Fruit fly (Drosophila melanogaster) whole organism, prepupa: Measurements from ENCODE around the gene CG42588.

Experiments used
- Blimp-1 ChIP-seq: fragments of 200-800 bp; sonication (Bioruptor generic); optimal IDR thresholded peaks from 3 replicates; lab custom pipeline; 2017; ENCODE audit warnings: missing biosample characterization, missing genetic modification characterization, mild to moderate bottlenecking, moderate library complexity, missing genetic modification reagents
- CG10631 ChIP-seq: fragments of 200-800 bp; sonication (Bioruptor generic); optimal IDR thresholded peaks from 2 replicates; lab custom pipeline; 2016; ENCODE audit warnings: missing biosample characterization, missing genetic modification characterization
- CG15336 ChIP-seq: fragments of 200-800 bp; sonication (Bioruptor generic); IDR thresholded peaks from 2 replicates; pipeline ENCODE4 v1.3.6; 2022; ENCODE audit warnings: missing biosample characterization, missing genetic modification characterization
- CG16779 ChIP-seq: fragments of 200-800 bp; sonication (Bioruptor generic); optimal IDR thresholded peaks from 3 replicates; lab custom pipeline; 2017; ENCODE audit warnings: missing biosample characterization, mild to moderate bottlenecking, missing genetic modification characterization
- CG31627 ChIP-seq: fragments of 200-800 bp; sonication (Bioruptor generic); optimal IDR thresholded peaks from 3 replicates; lab custom pipeline; 2016; ENCODE audit warnings: missing biosample characterization, missing genetic modification characterization
- CG32006 ChIP-seq: fragments of 200-800 bp; sonication (Bioruptor generic); optimal IDR thresholded peaks from 3 replicates; lab custom pipeline; 2017; ENCODE audit warnings: missing biosample characterization, mild to moderate bottlenecking, missing genetic modification characterization
- CG4318 ChIP-seq: fragments of 200-800 bp; sonication (Bioruptor generic); optimal IDR thresholded peaks from 3 replicates; lab custom pipeline; 2017; ENCODE audit warnings: missing biosample characterization, mild to moderate bottlenecking, missing genetic modification characterization
- CG6276 ChIP-seq: fragments of 200-800 bp; sonication (Bioruptor generic); optimal IDR thresholded peaks from 2 replicates; lab custom pipeline; 2017; ENCODE audit warnings: missing biosample characterization, mild to moderate bottlenecking, missing genetic modification characterization
- CG8119 ChIP-seq: fragments of 200-800 bp; sonication (Bioruptor generic); IDR thresholded peaks from 3 replicates; pipeline ENCODE4 v1.3.6; 2022; ENCODE audit warnings: missing biosample characterization, missing genetic modification characterization
- Eip75B ChIP-seq: fragments of 200-800 bp; sonication (Bioruptor generic); optimal IDR thresholded peaks from 3 replicates; lab custom pipeline; 2016; ENCODE audit warnings: missing biosample characterization, missing genetic modification characterization
- Eip78C ChIP-seq: fragments of 200-800 bp; sonication (Bioruptor generic); peaks from one replicate; lab custom pipeline; 2016; ENCODE audit warnings: missing biosample characterization, missing genetic modification characterization
- Ets21C ChIP-seq: fragments of 200-800 bp; sonication (Bioruptor generic); optimal IDR thresholded peaks from 3 replicates; lab custom pipeline; 2016; ENCODE audit warnings: missing biosample characterization, missing genetic modification characterization
- Ets96B ChIP-seq: fragments of 200-800 bp; optimal IDR thresholded peaks from 2 replicates; lab custom pipeline; 2019; ENCODE audit warnings: missing biosample characterization, mild to moderate bottlenecking, missing genetic modification characterization, moderate library complexity
- Hr39 ChIP-seq: fragments of 200-800 bp; sonication (Bioruptor generic); optimal IDR thresholded peaks from 2 replicates; lab custom pipeline; 2016; ENCODE audit warnings: missing biosample characterization, missing genetic modification characterization
- Hr4 ChIP-seq: fragments of 200-800 bp; sonication (Bioruptor generic); optimal IDR thresholded peaks from 3 replicates; lab custom pipeline; 2016; ENCODE audit warnings: missing biosample characterization, missing genetic modification characterization
- Lpt ChIP-seq: fragments of 200-800 bp; sonication (Bioruptor generic); optimal IDR thresholded peaks from 3 replicates; lab custom pipeline; 2016; ENCODE audit warnings: missing biosample characterization, missing genetic modification characterization
- OdsH ChIP-seq: fragments of 200-800 bp; sonication (Bioruptor generic); optimal IDR thresholded peaks from 3 replicates; lab custom pipeline; 2016; ENCODE audit warnings: missing biosample characterization, missing genetic modification characterization
- Smox ChIP-seq: fragments of 200-800 bp; sonication (Bioruptor generic); optimal IDR thresholded peaks from 3 replicates; lab custom pipeline; 2016; ENCODE audit warnings: missing biosample characterization, missing genetic modification characterization
- Sox102F ChIP-seq: fragments of 200-800 bp; sonication (Bioruptor generic); optimal IDR thresholded peaks from 2 replicates; lab custom pipeline; 2016; ENCODE audit warnings: missing biosample characterization, mild to moderate bottlenecking, missing genetic modification characterization
- Sox15 ChIP-seq: fragments of 200-800 bp; sonication (Bioruptor generic); optimal IDR thresholded peaks from 3 replicates; lab custom pipeline; 2016; ENCODE audit warnings: missing biosample characterization, missing genetic modification characterization
- achi ChIP-seq: fragments of 200-800 bp; sonication (Bioruptor generic); optimal IDR thresholded peaks from 3 replicates; lab custom pipeline; 2016; ENCODE audit warnings: missing biosample characterization, missing genetic modification characterization
- acj6 ChIP-seq: fragments of 200-800 bp; sonication (Bioruptor generic); optimal IDR thresholded peaks from 3 replicates; lab custom pipeline; 2016; ENCODE audit warnings: missing biosample characterization, missing genetic modification characterization
- cyc ChIP-seq: fragments of 200-800 bp; sonication (Bioruptor generic); optimal IDR thresholded peaks from 3 replicates; lab custom pipeline; 2016; ENCODE audit warnings: missing biosample characterization, missing genetic modification characterization
- dac ChIP-seq: fragments of 200-800 bp; sonication (Bioruptor generic); optimal IDR thresholded peaks from 2 replicates; lab custom pipeline; 2017; ENCODE audit warnings: missing biosample characterization, mild to moderate bottlenecking, missing genetic modification characterization
- esn ChIP-seq: fragments of 200-800 bp; sonication (Bioruptor generic); optimal IDR thresholded peaks from 2 replicates; lab custom pipeline; 2016; ENCODE audit warnings: missing biosample characterization, mild to moderate bottlenecking, missing genetic modification characterization, moderate library complexity
- fkh ChIP-seq: fragments of 200-800 bp; sonication (Bioruptor generic); optimal IDR thresholded peaks from 3 replicates; lab custom pipeline; 2017; ENCODE audit warnings: missing biosample characterization, mild to moderate bottlenecking, missing genetic modification characterization, moderate library complexity
- net ChIP-seq: fragments of 200-800 bp; sonication (Bioruptor generic); optimal IDR thresholded peaks from 3 replicates; lab custom pipeline; 2016; ENCODE audit warnings: missing biosample characterization, missing genetic modification characterization
- salr ChIP-seq, 2 experiments: fragments of 200-800 bp; sonication (Bioruptor generic); optimal IDR thresholded peaks; 3 replicates each; lab custom pipeline; 2016 to 2018; ENCODE audit warnings: missing biosample characterization in 2 of 2, missing genetic modification characterization in 2 of 2, mild to moderate bottlenecking in 1 of 2
- ss ChIP-seq, 2 experiments: fragments of 200-800 bp; sonication (Bioruptor generic); optimal IDR thresholded peaks; 2 replicates in 1 of 2; 3 replicates in 1 of 2; lab custom pipeline; 2017 to 2018; ENCODE audit warnings: mild to moderate bottlenecking in 2 of 2, missing biosample characterization in 2 of 2, missing genetic modification characterization in 2 of 2, moderate library complexity in 1 of 2
- svp ChIP-seq: fragments of 200-800 bp; sonication (Bioruptor generic); peaks from one replicate; lab custom pipeline; 2016; ENCODE audit warnings: missing biosample characterization, missing genetic modification characterization
- topi ChIP-seq: fragments of 200-800 bp; sonication (Bioruptor generic); optimal IDR thresholded peaks from 3 replicates; lab custom pipeline; 2016; ENCODE audit warnings: missing biosample characterization, missing genetic modification characterization
- vri ChIP-seq: fragments of 200-800 bp; sonication (Bioruptor generic); optimal IDR thresholded peaks from 3 replicates; lab custom pipeline; 2016; ENCODE audit warnings: missing biosample characterization, mild to moderate bottlenecking, missing genetic modification characterization

CG42588 gene

dm6 chr3L:12834526-12835213, 20.6 kb downstream of the CG42588 start (continued):
- TF ChIP-seq CG16779 (tag; lab: Kevin White, UChicago), result no peak

DNA sequence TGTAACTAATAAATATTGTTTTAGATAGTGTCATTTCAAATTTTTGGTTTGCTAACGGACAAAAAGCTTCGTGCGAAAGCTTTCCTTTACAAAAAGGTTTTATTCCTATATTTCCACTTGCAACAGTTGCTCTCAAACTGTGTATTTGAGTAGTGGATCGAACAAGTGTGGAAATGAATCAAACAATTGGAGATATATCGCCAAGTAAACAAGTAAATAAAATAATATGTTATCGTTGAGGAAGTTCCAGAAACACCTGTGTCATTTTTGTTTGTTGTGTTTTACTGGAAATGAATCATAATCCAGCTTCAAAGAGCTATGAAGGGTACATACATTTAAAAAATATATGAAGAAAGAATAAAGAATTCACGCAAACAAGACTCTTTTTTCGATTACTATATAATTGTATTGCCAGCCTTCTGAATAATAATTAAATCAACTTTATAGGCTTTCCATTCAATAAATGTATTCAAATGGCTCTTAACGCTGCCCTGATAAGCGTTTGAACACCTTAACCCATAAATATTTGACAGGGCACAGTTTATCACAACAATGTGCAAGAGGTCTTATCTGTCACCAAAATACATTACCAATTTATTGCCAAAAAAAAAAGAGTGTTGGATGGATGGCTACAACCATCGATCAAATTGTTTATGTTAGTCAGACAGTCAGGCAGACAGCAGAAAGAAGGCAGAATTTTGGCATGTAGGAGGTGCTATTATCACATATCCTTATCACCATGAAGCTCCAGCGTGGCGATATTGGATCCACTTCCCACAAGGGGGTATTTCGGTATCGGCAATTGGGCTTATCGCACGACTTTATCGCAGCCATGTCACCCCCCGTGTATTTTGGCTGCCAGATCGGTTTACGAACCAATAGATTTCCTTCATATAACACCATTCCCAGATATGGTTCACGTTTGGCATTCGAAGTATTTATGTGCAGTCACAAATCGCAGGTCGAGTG, 21.7 kb downstream of the CG42588 start:
- peak; percentile 57 for TF ChIP-seq svp (GFP tag; lab: Kevin White, UChicago)
- TF ChIP-seq vri (GFP tag; lab: Kevin White, UChicago), result peak; percentile 85
- TF ChIP-seq achi (GFP tag; lab: Kevin White, UChicago), result no peak
- peak; percentile 3 for TF ChIP-seq esn
- no peak for TF ChIP-seq Lpt (GFP tag; lab: Kevin White, UChicago)
- TF ChIP-seq Eip78C (GFP tag; lab: Kevin White, UChicago), result peak; percentile 62
- peak; percentile 88 for TF ChIP-seq fkh (GFP tag; lab: Kevin White, UChicago)

- TF ChIP-seq vri (GFP tag; lab: Kevin White, UChicago) (peak; percentile 20), svp (GFP tag; lab: Kevin White, UChicago) (peak; percentile 98), Sox102F (GFP tag; lab: Kevin White, UChicago) (no peak), ss (GFP tag; optimal IDR thresholded peaks at IDR 0.05; lab: Kevin White, UChicago) (no peak), acj6 (GFP tag; lab: Kevin White, UChicago) (no peak), Eip75B (GFP tag; lab: Kevin White, UChicago) (peak; percentile 12), CG32006 (GFP tag; lab: Kevin White, UChicago) (peak; percentile 4), Eip78C (GFP tag; lab: Kevin White, UChicago) (peak; percentile 47)
These were observed 23.2 kb downstream of the CG42588 start for dm6 chr3L:12837196-12837720.

dm6 chr3L:12839882-12840281, 25.8 kb downstream of the CG42588 start:
- TF ChIP-seq Hr4 (GFP tag; lab: Kevin White, UChicago) (no peak), CG6276 (GFP tag; lab: Kevin White, UChicago) (no peak), Hr39 (no peak), OdsH (GFP tag; lab: Kevin White, UChicago) (no peak), Lpt (GFP tag; lab: Kevin White, UChicago) (no peak), Sox15 (GFP tag; lab: Kevin White, UChicago) (no peak), CG15336 (GFP tag; lab: Robert Waterston, UW) (no peak)

DNA sequence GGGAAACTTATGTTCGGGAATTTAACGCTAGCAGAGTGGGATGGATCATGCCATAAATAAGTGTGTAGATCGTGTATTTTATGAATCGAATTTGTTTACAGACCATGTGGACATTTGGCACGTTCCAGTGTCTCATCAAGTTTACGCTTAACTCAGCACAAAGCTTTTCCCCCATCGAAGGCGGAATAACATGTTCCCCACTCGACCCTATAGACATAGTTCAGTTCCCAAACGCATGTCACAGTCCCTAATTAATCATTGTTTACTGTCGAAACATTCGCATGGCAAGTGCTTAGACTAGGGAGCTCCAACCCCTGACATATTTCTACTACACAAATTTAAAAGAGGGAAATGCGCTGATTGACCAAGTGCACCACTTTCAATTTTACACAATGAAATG, 27.4 kb downstream of the CG42588 start:
- TF ChIP-seq CG31627, result no peak
- TF ChIP-seq salr (GFP tag; optimal IDR thresholded peaks at IDR 0.05; lab: Kevin White, UChicago), result no peak
- peak; percentile 19 for TF ChIP-seq fkh (GFP tag; lab: Kevin White, UChicago)
- no peak for TF ChIP-seq Ets21C

DNA sequence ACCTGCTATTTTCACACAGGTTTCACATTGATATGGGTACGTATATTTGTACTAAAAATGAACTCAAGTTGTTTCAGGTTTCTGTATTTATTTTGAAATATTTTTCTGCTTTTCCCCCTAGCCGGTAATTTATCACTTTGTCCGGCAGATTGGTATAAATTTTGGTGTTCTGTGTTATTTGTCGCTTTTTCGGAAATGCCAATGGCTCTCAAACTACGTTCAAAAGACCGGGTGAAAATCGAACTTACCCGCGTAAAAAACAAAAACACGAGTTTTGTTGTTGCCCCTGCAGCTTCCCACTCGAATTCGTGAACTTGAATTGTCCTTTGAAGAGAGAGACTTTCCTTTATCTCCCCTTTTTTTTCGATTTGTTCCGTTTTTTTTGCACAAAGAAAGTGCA, 28.5 kb downstream of the CG42588 start:
- no peak for TF ChIP-seq Blimp-1
- no peak for TF ChIP-seq Smox (GFP tag; lab: Kevin White, UChicago)
- TF ChIP-seq CG4318 (GFP tag; lab: Kevin White, UChicago), result no peak
- TF ChIP-seq Sox15 (GFP tag; lab: Kevin White, UChicago), result no peak
- no peak for TF ChIP-seq topi (GFP tag; lab: Kevin White, UChicago)
- no peak for TF ChIP-seq dac (GFP tag; lab: Kevin White, UChicago)
- TF ChIP-seq CG8119 (GFP tag; lab: Robert Waterston, UW), result no peak
- no peak for TF ChIP-seq vri (GFP tag; lab: Kevin White, UChicago)
- TF ChIP-seq salr (GFP tag; optimal IDR thresholded peaks at IDR 0.05; lab: Kevin White, UChicago), result no peak
- TF ChIP-seq CG16779 (tag; lab: Kevin White, UChicago), result no peak
- no peak for TF ChIP-seq net (GFP tag; lab: Kevin White, UChicago)
- no peak for TF ChIP-seq svp (GFP tag; lab: Kevin White, UChicago)
- no peak for TF ChIP-seq cyc (GFP tag; lab: Kevin White, UChicago)
- no peak for TF ChIP-seq CG10631 (GFP tag; lab: Kevin White, UChicago)
- TF ChIP-seq Ets96B, result no peak
